Fruit fly (Drosophila melanogaster) whole organism, embryonic: ENCODE results near the gene Idh3b.

Experiments used
- Abd-B ChIP-seq: fragments of 200-800 bp; sonication (Bioruptor generic); optimal IDR thresholded peaks from 2 replicates; lab custom pipeline; 2018; ENCODE audit warnings: missing biosample characterization, mild to moderate bottlenecking, missing genetic modification characterization, moderate library complexity
- CG10147 ChIP-seq: fragments of 200-800 bp; sonication (Bioruptor generic); optimal IDR thresholded peaks from 2 replicates; lab custom pipeline; 2019; ENCODE audit warnings: missing biosample characterization, mild to moderate bottlenecking, missing genetic modification characterization, moderate library complexity
- CG10209 ChIP-seq: fragments of 200-800 bp; sonication (Bioruptor generic); optimal IDR thresholded peaks from 3 replicates; lab custom pipeline; 2017; ENCODE audit warnings: missing biosample characterization, mild to moderate bottlenecking, missing genetic modification characterization, missing genetic modification reagents
- CG10274 ChIP-seq: fragments of 200-800 bp; sonication (Bioruptor generic); optimal IDR thresholded peaks from 3 replicates; lab custom pipeline; 2017; ENCODE audit warnings: missing biosample characterization, mild to moderate bottlenecking, missing genetic modification characterization
- CG14965 ChIP-seq: fragments of 200-800 bp; sonication (Bioruptor generic); optimal IDR thresholded peaks from 2 replicates; lab custom pipeline; 2016; ENCODE audit warnings: missing biosample characterization, missing genetic modification characterization, borderline replicate concordance
- CG1602 ChIP-seq: fragments of 200-800 bp; sonication (Bioruptor generic); optimal IDR thresholded peaks from 3 replicates; lab custom pipeline; 2016; ENCODE audit warnings: missing biosample characterization, missing genetic modification characterization
- CG16813 ChIP-seq: fragments of 200-800 bp; sonication (Bioruptor generic); IDR thresholded peaks from 3 replicates; pipeline ENCODE4 v1.3.6; 2022; ENCODE audit warnings: missing biosample characterization, missing genetic modification characterization; ENCODE audit not compliant: partially characterized antibody
- CG17612 ChIP-seq: fragments of 200-800 bp; sonication (Bioruptor generic); IDR thresholded peaks from 2 replicates; pipeline ENCODE4 v1.3.6; 2022; ENCODE audit warnings: missing biosample characterization, missing genetic modification characterization
- CG2120 ChIP-seq: fragments of 200-800 bp; sonication (Bioruptor generic); optimal IDR thresholded peaks from 3 replicates; lab custom pipeline; 2016; ENCODE audit warnings: missing biosample characterization, missing genetic modification characterization
- CG2199 ChIP-seq: fragments of 200-800 bp; sonication (Bioruptor generic); IDR thresholded peaks from 3 replicates; pipeline ENCODE4 v1.3.6; 2022; ENCODE audit warnings: missing biosample characterization, missing genetic modification characterization
- CG2678 ChIP-seq: fragments of 200-800 bp; sonication (Bioruptor generic); optimal IDR thresholded peaks from 3 replicates; lab custom pipeline; 2019; ENCODE audit warnings: missing biosample characterization, mild to moderate bottlenecking, missing genetic modification characterization, moderate library complexity
- CG32772 ChIP-seq: fragments of 200-800 bp; sonication (Bioruptor generic); IDR thresholded peaks from 2 replicates; pipeline ENCODE4 v1.3.6; 2022; ENCODE audit warnings: missing biosample characterization, missing genetic modification characterization
- CG3281 ChIP-seq: fragments of 200-800 bp; sonication (Bioruptor generic); optimal IDR thresholded peaks from 3 replicates; lab custom pipeline; 2017; ENCODE audit warnings: missing biosample characterization, mild to moderate bottlenecking, missing genetic modification characterization
- CG5245 ChIP-seq: fragments of 200-800 bp; sonication (Bioruptor generic); optimal IDR thresholded peaks from 3 replicates; lab custom pipeline; 2016; ENCODE audit warnings: missing biosample characterization, missing genetic modification characterization
- CG5953 ChIP-seq: fragments of 200-800 bp; sonication (Bioruptor generic); IDR thresholded peaks from 2 replicates; pipeline ENCODE4 v1.3.6; 2022; ENCODE audit warnings: missing biosample characterization, missing genetic modification characterization
- CG6254 ChIP-seq: fragments of 200-800 bp; sonication (Bioruptor generic); optimal IDR thresholded peaks from 3 replicates; lab custom pipeline; 2017; ENCODE audit warnings: mild to moderate bottlenecking, missing biosample characterization, missing genetic modification reagents, missing genetic modification characterization
- CG9932 ChIP-seq: fragments of 200-800 bp; sonication (Bioruptor generic); IDR thresholded peaks from 2 replicates; pipeline ENCODE4 v1.3.6; 2022; ENCODE audit warnings: missing biosample characterization, missing genetic modification characterization
- E2f2 ChIP-seq: fragments of 200-800 bp; sonication (Bioruptor generic); IDR thresholded peaks from 2 replicates; pipeline ENCODE4 v1.3.6; 2022; ENCODE audit warnings: missing biosample characterization, missing genetic modification characterization
- Ets65A ChIP-seq: fragments of 200-800 bp; sonication (Bioruptor generic); peaks from one replicate; lab custom pipeline; 2016; ENCODE audit warnings: missing biosample characterization, missing genetic modification characterization
- GATAe ChIP-seq: fragments of 200-800 bp; sonication (Bioruptor generic); conservative IDR thresholded peaks from 2 replicates; pipeline ENCODE4 v1.3.6; 2022; ENCODE audit warnings: missing biosample characterization, missing genetic modification characterization
- Hr78 ChIP-seq, 2 experiments: fragments of 200-800 bp in 1 of 2; fragments of >200 bp in 1 of 2; sonication (Bioruptor generic) in 1 of 2; optimal IDR thresholded peaks; 2 replicates each; lab custom pipeline; 2017 to 2019; ENCODE audit warnings: missing biosample characterization in 2 of 2, missing genetic modification characterization in 2 of 2, mild to moderate bottlenecking in 1 of 2, moderate library complexity in 1 of 2
- Hsf ChIP-seq: fragments of 200-800 bp; sonication (Bioruptor generic); optimal IDR thresholded peaks from 3 replicates; lab custom pipeline; 2016; ENCODE audit warnings: missing biosample characterization, missing genetic modification characterization
- MESR4 ChIP-seq: fragments of 200-800 bp; sonication (Bioruptor generic); optimal IDR thresholded peaks from 2 replicates; lab custom pipeline; 2018; ENCODE audit warnings: missing biosample characterization, mild to moderate bottlenecking, missing genetic modification characterization, moderate library complexity
- Nf-YA ChIP-seq: fragments of 200-800 bp; sonication (Bioruptor generic); IDR thresholded peaks from 2 replicates; pipeline ENCODE4 v1.3.6; 2022; ENCODE audit warnings: missing biosample characterization, missing genetic modification characterization
- Nf-YB ChIP-seq: fragments of 200-800 bp; sonication (Bioruptor generic); optimal IDR thresholded peaks from 3 replicates; lab custom pipeline; 2019; ENCODE audit warnings: missing biosample characterization, mild to moderate bottlenecking, missing genetic modification characterization, moderate library complexity
- Nf-YC ChIP-seq: fragments of 200-800 bp; optimal IDR thresholded peaks from 3 replicates; lab custom pipeline; 2019; ENCODE audit warnings: missing biosample characterization, mild to moderate bottlenecking, missing genetic modification characterization, moderate library complexity
- Optix ChIP-seq: fragments of 200-800 bp; sonication (Bioruptor generic); IDR thresholded peaks from 3 replicates; pipeline ENCODE4 v1.3.6; 2022; ENCODE audit warnings: missing biosample characterization, missing genetic modification characterization
- Scr ChIP-seq: fragments of 200-800 bp; sonication (Bioruptor generic); IDR thresholded peaks from 2 replicates; pipeline ENCODE4 v1.3.6; 2022; ENCODE audit warnings: missing biosample characterization, missing genetic modification characterization; ENCODE audit not compliant: partially characterized antibody
- Sox102F ChIP-seq: fragments of 200-800 bp; sonication (Bioruptor generic); optimal IDR thresholded peaks from 2 replicates; lab custom pipeline; 2018; ENCODE audit warnings: missing biosample characterization, mild to moderate bottlenecking, missing genetic modification characterization, moderate library complexity
- Xbp1 ChIP-seq: fragments of 200-800 bp; sonication (Bioruptor generic); optimal IDR thresholded peaks from 3 replicates; lab custom pipeline; 2016; ENCODE audit warnings: missing biosample characterization, mild to moderate bottlenecking, missing genetic modification characterization
- ab ChIP-seq: fragments of 200-800 bp; sonication (Bioruptor generic); optimal IDR thresholded peaks from 2 replicates; lab custom pipeline; 2016; ENCODE audit warnings: missing biosample characterization, missing genetic modification characterization
- abd-A ChIP-seq: fragments of 200-800 bp; sonication (Bioruptor generic); optimal IDR thresholded peaks from 3 replicates; lab custom pipeline; 2019; ENCODE audit warnings: missing biosample characterization, mild to moderate bottlenecking, missing genetic modification characterization, moderate library complexity
- caup ChIP-seq: fragments of 200-800 bp; sonication (Bioruptor generic); optimal IDR thresholded peaks from 3 replicates; lab custom pipeline; 2017; ENCODE audit warnings: missing biosample characterization, mild to moderate bottlenecking, missing genetic modification characterization, moderate library complexity; ENCODE audit not compliant: severe bottlenecking
- chinmo ChIP-seq: fragments of 200-800 bp; sonication (Bioruptor generic); IDR thresholded peaks from 4 replicates; pipeline ENCODE4 v1.3.6; 2022; ENCODE audit warnings: missing biosample characterization, missing genetic modification characterization; ENCODE audit not compliant: partially characterized antibody
- chm ChIP-seq: fragments of 200-800 bp; sonication (Bioruptor generic); IDR thresholded peaks from 2 replicates; pipeline ENCODE4 v1.3.6; 2022; ENCODE audit warnings: missing biosample characterization, missing genetic modification characterization
- ci ChIP-seq: fragments of 200-800 bp; sonication (Bioruptor generic); IDR thresholded peaks from 3 replicates; pipeline ENCODE4 v1.3.6; 2022; ENCODE audit warnings: missing biosample characterization, missing genetic modification characterization
- fd64A ChIP-seq: fragments of 200-800 bp; sonication (Bioruptor generic); optimal IDR thresholded peaks from 3 replicates; lab custom pipeline; 2018; ENCODE audit warnings: missing biosample characterization, mild to moderate bottlenecking, missing genetic modification characterization
- gsb ChIP-seq: fragments of 200-800 bp; sonication (Bioruptor generic); IDR thresholded peaks from 2 replicates; pipeline ENCODE4 v1.3.6; 2022; ENCODE audit warnings: missing biosample characterization, missing genetic modification characterization
- her ChIP-seq: fragments of 200-800 bp; sonication (Bioruptor generic); optimal IDR thresholded peaks from 2 replicates; lab custom pipeline; 2016; ENCODE audit warnings: missing biosample characterization, missing genetic modification characterization
- pan ChIP-seq, 4 experiments: fragments of >200 bp in 3 of 4; fragments of 200-800 bp in 1 of 4; sonication (Bioruptor generic) in 1 of 4; optimal IDR thresholded peaks in 3 of 4; IDR thresholded peaks in 1 of 4; 2 replicates each; pipeline versions ENCODE4 v1.3.6 to Lab custom; 2017 to 2022; ENCODE audit warnings: missing biosample characterization in 2 of 4, missing genetic modification characterization in 2 of 4, mixed read lengths in 1 of 4
- run ChIP-seq: fragments of 200-800 bp; sonication (Bioruptor generic); optimal IDR thresholded peaks from 3 replicates; lab custom pipeline; 2018; ENCODE audit warnings: missing biosample characterization, mild to moderate bottlenecking, missing genetic modification characterization
- sr ChIP-seq: fragments of 200-800 bp; sonication (Bioruptor generic); IDR thresholded peaks from 3 replicates; pipeline ENCODE4 v1.3.6; 2022; ENCODE audit warnings: missing biosample characterization, missing genetic modification characterization
- tll ChIP-seq, 2 experiments: fragments of 200-800 bp in 1 of 2; fragments of >200 bp in 1 of 2; sonication (Bioruptor generic) in 1 of 2; optimal IDR thresholded peaks; 2 replicates each; lab custom pipeline; 2017 to 2019; ENCODE audit warnings: missing biosample characterization in 2 of 2, missing genetic modification characterization in 2 of 2, mild to moderate bottlenecking in 1 of 2, moderate library complexity in 1 of 2
- tna ChIP-seq: fragments of 200-800 bp; sonication (Bioruptor generic); IDR thresholded peaks from 2 replicates; pipeline ENCODE4 v1.3.6; 2022; ENCODE audit warnings: missing biosample characterization, missing genetic modification characterization; ENCODE audit not compliant: partially characterized antibody
- unpg ChIP-seq: fragments of 200-800 bp; sonication (Bioruptor generic); optimal IDR thresholded peaks from 3 replicates; lab custom pipeline; 2018; ENCODE audit warnings: missing biosample characterization, mild to moderate bottlenecking, missing genetic modification characterization, moderate library complexity

The Idh3b gene

dm6 chr3R:22057083-22057482, 37.9 kb upstream of the Idh3b start (continued):
- peak; percentile 68 for TF ChIP-seq caup (GFP tag; lab: Kevin White, UChicago)
- TF ChIP-seq CG32772 (GFP tag; lab: Robert Waterston, UW): no peak
- peak; percentile 56 for TF ChIP-seq CG3281
- peak; percentile 20 for TF ChIP-seq CG2120 (GFP tag; lab: Kevin White, UChicago)
- peak; percentile 25 for TF ChIP-seq CG2678 (tag; lab: Kevin White, UChicago)
- peak; percentile 4 for TF ChIP-seq CG10147
- TF ChIP-seq Scr (GFP tag; lab: Robert Waterston, UW): no peak
- no peak for TF ChIP-seq MESR4

dm6 chr3R:22053740-22054139, 34.6 kb upstream of the Idh3b start:
- peak; percentile 47 for TF ChIP-seq Ets65A (GFP tag; lab: Kevin White, UChicago)
- TF ChIP-seq CG5245 (GFP tag; lab: Kevin White, UChicago): peak; percentile 42
- TF ChIP-seq chinmo (GFP tag; lab: Robert Waterston, UW): 0 out of 4 replicates have a peak, but pooled peaks have one; percentile 20
- no peak for TF ChIP-seq Sox102F (GFP tag; lab: Kevin White, UChicago)
- TF ChIP-seq Abd-B (GFP tag; lab: Kevin White, UChicago): peak; percentile 6
- TF ChIP-seq GATAe (GFP tag; lab: Robert Waterston, UW): peak; percentile 54
- peak; percentile 93 for TF ChIP-seq Nf-YB
- peak; percentile 47; the same call in 1 of the 2 replicates for TF ChIP-seq Nf-YA (GFP tag; lab: Robert Waterston, UW)
- TF ChIP-seq Nf-YC (tag; lab: Kevin White, UChicago): peak; percentile 87
- no peak for TF ChIP-seq CG10274

dm6 chr3R:22053202-22053601, 34.0 kb upstream of the Idh3b start:
- TF ChIP-seq CG2199 (peak; percentile 65; the same call in 1 of the 3 replicates), Hsf (GFP tag; lab: Kevin White, UChicago) (no peak), chm (GFP tag; lab: Robert Waterston, UW) (peak; percentile 27), run (tag; lab: Kevin White, UChicago) (peak; percentile 53), abd-A (peak; percentile 45), CG2678 (tag; lab: Kevin White, UChicago) (no peak), Hr78 (GFP tag; optimal IDR thresholded peaks at IDR 0.05; lab: Kevin White, UChicago) (peak in 1 of 2 experiments; percentile 92), CG16813 (GFP tag; lab: Robert Waterston, UW) (0 out of 3 replicates have a peak, but pooled peaks have one; percentile 11), fd64A (GFP tag; lab: Kevin White, UChicago) (peak; percentile 59)

- TF ChIP-seq CG5953 (GFP tag; lab: Robert Waterston, UW) (no peak), CG10209 (no peak), CG17612 (GFP tag; lab: Robert Waterston, UW) (no peak), Xbp1 (GFP tag; lab: Kevin White, UChicago) (no peak), ab (GFP tag; lab: Kevin White, UChicago) (no peak), CG14965 (no peak), pan (optimal IDR thresholded peaks at IDR 0.05; lab: Kevin White, UChicago) (no peak), pan (GFP tag; optimal IDR thresholded peaks at IDR 0.05 in 1 of 2, IDR thresholded peaks at IDR 0.05 in 1 of 2) (no peak), CG9932 (no peak), her (GFP tag; lab: Kevin White, UChicago) (no peak), fd64A (GFP tag; lab: Kevin White, UChicago) (no peak), ci (GFP tag; lab: Robert Waterston, UW) (no peak), CG6254 (GFP tag; lab: Kevin White, UChicago) (no peak), sr (peak; percentile 84), Optix (no peak), Ets65A (GFP tag; lab: Kevin White, UChicago) (peak; percentile 2), tna (GFP tag; lab: Robert Waterston, UW) (no peak), E2f2 (no peak), gsb (GFP tag; lab: Robert Waterston, UW) (0 out of 2 replicates have a peak, but pooled peaks have one; percentile 22), tll (GFP tag; optimal IDR thresholded peaks at IDR 0.05; lab: Kevin White, UChicago) (peak in 1 of 2 experiments; percentile 64), unpg (GFP tag; lab: Kevin White, UChicago) (no peak), CG1602 (GFP tag; lab: Kevin White, UChicago) (no peak)
These were observed 33.1 kb upstream of the Idh3b start for dm6 chr3R:22052235-22052634.
